Worm (Caenorhabditis elegans) whole organism, L3 larva: ENCODE data around the gene ZK177.3.
A peak's percentile ranks its signal among the peaks of the same experiment; 100 is the strongest.

Experiments
- ZK546.5 ChIP-seq: sonication (generic microtip); optimal IDR thresholded peaks from 2 replicates; lab custom pipeline; 2017; ENCODE audit warnings: missing biosample characterization, missing genetic modification characterization
- aly-2 ChIP-seq: fragments of 150-350 bp; optimal IDR thresholded peaks from 2 replicates; lab custom pipeline; 2014; ENCODE audit warnings: missing biosample characterization, missing genetic modification characterization
- ceh-16 ChIP-seq: sonication (generic microtip); optimal IDR thresholded peaks from 2 replicates; lab custom pipeline; 2017; ENCODE audit warnings: missing biosample characterization, missing genetic modification characterization
- ceh-28 ChIP-seq: fragments of 150-350 bp; optimal IDR thresholded peaks from 2 replicates; lab custom pipeline; 2014; ENCODE audit warnings: missing biosample characterization, missing genetic modification reagents, missing genetic modification characterization
- ceh-82 ChIP-seq: fragments of 150-350 bp; optimal IDR thresholded peaks from 2 replicates; lab custom pipeline; 2014; ENCODE audit warnings: missing biosample characterization, missing genetic modification characterization
- ceh-9 ChIP-seq: sonication (generic microtip); optimal IDR thresholded peaks from 2 replicates; lab custom pipeline; 2018; ENCODE audit warnings: missing biosample characterization, missing genetic modification characterization
- daf-12 ChIP-seq: fragments of 150-350 bp; optimal IDR thresholded peaks from 2 replicates; lab custom pipeline; 2014; ENCODE audit warnings: missing biosample characterization, missing genetic modification reagents, missing genetic modification characterization
- egl-5 ChIP-seq: fragments of 150-350 bp; optimal IDR thresholded peaks from 2 replicates; lab custom pipeline; 2017; ENCODE audit warnings: missing biosample characterization, missing genetic modification reagents, missing genetic modification characterization, inconsistent platforms
- elt-1 ChIP-seq: fragments of 150-350 bp; optimal IDR thresholded peaks from 2 replicates; lab custom pipeline; 2014; ENCODE audit warnings: missing biosample characterization, missing genetic modification characterization
- elt-2 ChIP-seq: sonication (generic microtip); optimal IDR thresholded peaks from 2 replicates; lab custom pipeline; 2016; ENCODE audit warnings: missing genetic modification reagents, mild to moderate bottlenecking, missing genetic modification characterization, missing compliant biosample characterization
- elt-3 ChIP-seq, 3 experiments: fragments of 150-350 bp in 1 of 3; sonication (generic microtip) in 2 of 3; optimal IDR thresholded peaks; 2 replicates in 2 of 3; 4 replicates in 1 of 3; lab custom pipeline; 2014 to 2017; ENCODE audit warnings: missing biosample characterization in 3 of 3, missing genetic modification characterization in 3 of 3
- fkh-2 ChIP-seq: fragments of 150-350 bp; optimal IDR thresholded peaks from 2 replicates; lab custom pipeline; 2014; ENCODE audit warnings: missing biosample characterization, missing genetic modification reagents, missing genetic modification characterization
- fos-1 ChIP-seq: fragments of 150-350 bp; optimal IDR thresholded peaks from 2 replicates; lab custom pipeline; 2014; ENCODE audit warnings: missing biosample characterization, missing genetic modification characterization
- hmg-11 ChIP-seq: sonication (generic microtip); optimal IDR thresholded peaks from 2 replicates; lab custom pipeline; 2016; ENCODE audit warnings: missing genetic modification characterization, missing compliant biosample characterization
- jun-1 ChIP-seq: fragments of 150-350 bp; optimal IDR thresholded peaks from 2 replicates; lab custom pipeline; 2014; ENCODE audit warnings: missing biosample characterization, missing genetic modification reagents, missing genetic modification characterization
- lin-39 ChIP-seq: fragments of 150-350 bp; optimal IDR thresholded peaks from 2 replicates; lab custom pipeline; 2018; ENCODE audit warnings: missing biosample characterization, missing genetic modification reagents, missing genetic modification characterization
- lsy-12 ChIP-seq: sonication (generic microtip); optimal IDR thresholded peaks from 2 replicates; lab custom pipeline; 2016; ENCODE audit warnings: mild to moderate bottlenecking, missing genetic modification characterization, missing compliant biosample characterization
- mdl-1 ChIP-seq: fragments of 150-350 bp; optimal IDR thresholded peaks from 2 replicates; lab custom pipeline; 2014; ENCODE audit warnings: missing biosample characterization, missing genetic modification characterization
- mml-1 ChIP-seq: fragments of 150-350 bp; sonication (generic microtip); optimal IDR thresholded peaks from 3 replicates; lab custom pipeline; 2014; ENCODE audit warnings: missing biosample characterization, missing genetic modification characterization
- nfya-1 ChIP-seq: sonication (generic microtip); optimal IDR thresholded peaks from 2 replicates; lab custom pipeline; 2017; ENCODE audit warnings: missing genetic modification characterization, mild to moderate bottlenecking, missing compliant biosample characterization, antibody characterized with exemption, moderate library complexity; ENCODE audit not compliant: insufficient read depth
- nhr-237 ChIP-seq: fragments of 150-350 bp; optimal IDR thresholded peaks from 2 replicates; lab custom pipeline; 2014; ENCODE audit warnings: missing biosample characterization, missing genetic modification characterization
- nhr-28 ChIP-seq: fragments of 150-350 bp; optimal IDR thresholded peaks from 2 replicates; lab custom pipeline; 2014; ENCODE audit warnings: missing biosample characterization, missing genetic modification characterization
- nhr-43 ChIP-seq: sonication (generic microtip); optimal IDR thresholded peaks from 2 replicates; lab custom pipeline; 2016; ENCODE audit warnings: mild to moderate bottlenecking, missing genetic modification characterization, missing compliant biosample characterization; ENCODE audit not compliant: poor library complexity, severe bottlenecking
- nhr-67 ChIP-seq: fragments of 150-350 bp; optimal IDR thresholded peaks from 2 replicates; lab custom pipeline; 2014; ENCODE audit warnings: missing biosample characterization, missing genetic modification characterization
- nhr-77 ChIP-seq: fragments of 150-350 bp; optimal IDR thresholded peaks from 2 replicates; lab custom pipeline; 2014; ENCODE audit warnings: missing biosample characterization, missing genetic modification characterization
- pha-4 ChIP-seq: fragments of 150-350 bp; optimal IDR thresholded peaks from 2 replicates; lab custom pipeline; 2014; ENCODE audit warnings: missing biosample characterization, missing genetic modification reagents, missing genetic modification characterization
- pqm-1 ChIP-seq: fragments of 150-350 bp; optimal IDR thresholded peaks from 2 replicates; lab custom pipeline; 2017; ENCODE audit warnings: missing biosample characterization, missing genetic modification characterization, inconsistent platforms
- sea-2 ChIP-seq: fragments of 150-350 bp; sonication (generic microtip); optimal IDR thresholded peaks from 4 replicates; lab custom pipeline; 2014; ENCODE audit warnings: missing biosample characterization, missing genetic modification reagents, missing genetic modification characterization
- skn-1 ChIP-seq: fragments of 150-350 bp; optimal IDR thresholded peaks from 2 replicates; lab custom pipeline; 2014; ENCODE audit warnings: missing biosample characterization, missing genetic modification characterization
- tbx-2 ChIP-seq: sonication (generic microtip); optimal IDR thresholded peaks from 2 replicates; lab custom pipeline; 2016; ENCODE audit warnings: mild to moderate bottlenecking, missing genetic modification characterization, missing compliant biosample characterization
- unc-62 ChIP-seq: fragments of 150-350 bp; sonication (generic microtip); optimal IDR thresholded peaks from 4 replicates; lab custom pipeline; 2014; ENCODE audit warnings: missing biosample characterization, missing genetic modification reagents, missing genetic modification characterization
- ztf-11 ChIP-seq: fragments of 150-350 bp; optimal IDR thresholded peaks from 2 replicates; lab custom pipeline; 2014; ENCODE audit warnings: missing biosample characterization, missing genetic modification characterization
- ztf-4 ChIP-seq: fragments of 150-350 bp; optimal IDR thresholded peaks from 2 replicates; lab custom pipeline; 2014; ENCODE audit warnings: missing biosample characterization, missing genetic modification characterization

The ZK177.3 gene

ce11 chrII:5549746-5550145 lies 34.1 kb downstream of the ZK177.3 start, which contains the start of gene C17C3.6:
TSS of gene C17C3.6 (plus strand) at chrII:5550046.
- TF ChIP-seq ztf-11 (tag; lab: Kevin White, UChicago), result no peak
- TF ChIP-seq ceh-9 (tag; lab: Kevin White, UChicago), result no peak
- TF ChIP-seq ceh-82, result no peak
- TF ChIP-seq elt-2 (tag; lab: Kevin White, UChicago), result no peak
- TF ChIP-seq daf-12, result no peak
- TF ChIP-seq sea-2 (GFP tag; lab: Kevin White, UChicago), result no peak
- no peak for TF ChIP-seq nhr-67
- no peak for TF ChIP-seq skn-1
- TF ChIP-seq nfya-1 (tag; lab: Kevin White, UChicago), result no peak
- no peak for TF ChIP-seq nhr-28 (tag; lab: Kevin White, UChicago)
- TF ChIP-seq ztf-4 (tag; lab: Kevin White, UChicago), result no peak

DNA sequence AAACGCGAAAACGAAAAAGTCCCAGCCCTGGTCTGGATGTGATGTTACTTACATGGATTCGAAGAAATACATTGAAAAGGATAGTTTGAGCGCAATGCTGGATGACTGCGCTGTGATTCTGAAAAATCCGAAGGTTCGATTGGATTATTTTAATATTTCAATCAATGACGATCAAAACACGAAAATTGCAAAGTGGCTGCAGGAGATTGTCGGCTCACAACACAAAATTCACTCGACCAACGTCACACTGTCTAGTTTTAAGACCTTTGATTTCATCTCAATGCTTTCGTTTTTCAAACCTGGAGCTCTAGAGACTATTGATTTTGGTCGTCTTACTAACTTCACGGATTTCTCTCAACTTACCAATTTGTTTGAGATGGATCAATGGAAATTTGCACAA lies 35.9 kb downstream of the ZK177.3 start, which contains the start of gene C17C3.5:
TSS of gene C17C3.5 (plus strand) at position 301 of the 400 bp plus-strand sequence.
- TF ChIP-seq nhr-77 (tag; lab: Kevin White, UChicago), result no peak
- no peak for TF ChIP-seq lin-39 (tag; lab: Kevin White, UChicago)
- no peak for TF ChIP-seq nfya-1 (tag; lab: Kevin White, UChicago)
- TF ChIP-seq ztf-11 (tag; lab: Kevin White, UChicago), result no peak

ce11 chrII:5553531-5553930 lies 37.9 kb downstream of the ZK177.3 start:
- TF ChIP-seq skn-1 (no peak), elt-2 (tag; lab: Kevin White, UChicago) (peak; percentile 92), pha-4 (tag; lab: Kevin White, UChicago) (peak; percentile 67), pqm-1 (tag; lab: Kevin White, UChicago) (peak; percentile 95), ceh-16 (tag; lab: Kevin White, UChicago) (no peak)
- TF ChIP-seq, all 47 proteins: peak for 3

- no peak for TF ChIP-seq nfya-1 (tag; lab: Kevin White, UChicago)
- no peak for TF ChIP-seq aly-2 (tag; lab: Kevin White, UChicago)
- no peak for TF ChIP-seq mml-1 (tag; lab: Kevin White, UChicago)
- TF ChIP-seq elt-1 (tag; lab: Kevin White, UChicago), result no peak
- no peak for TF ChIP-seq sea-2 (GFP tag; lab: Kevin White, UChicago)
- no peak for TF ChIP-seq ceh-16 (tag; lab: Kevin White, UChicago)
- no peak for TF ChIP-seq fos-1 (tag; lab: Kevin White, UChicago)
- no peak for TF ChIP-seq ZK546.5 (tag; lab: Kevin White, UChicago)
- no peak for TF ChIP-seq lsy-12 (tag; lab: Kevin White, UChicago)
- TF ChIP-seq pqm-1 (tag; lab: Kevin White, UChicago), result no peak
- TF ChIP-seq tbx-2 (tag; lab: Kevin White, UChicago), result no peak
- TF ChIP-seq fkh-2 (tag; lab: Kevin White, UChicago), result no peak
- no peak for TF ChIP-seq daf-12
- TF ChIP-seq unc-62, result no peak
Observed at ce11 chrII:5554317-5554716, 38.7 kb downstream of the ZK177.3 start, which contains the start of gene ins-12. TSS of gene ins-12 (plus strand) at chrII:5554617.

DNA sequence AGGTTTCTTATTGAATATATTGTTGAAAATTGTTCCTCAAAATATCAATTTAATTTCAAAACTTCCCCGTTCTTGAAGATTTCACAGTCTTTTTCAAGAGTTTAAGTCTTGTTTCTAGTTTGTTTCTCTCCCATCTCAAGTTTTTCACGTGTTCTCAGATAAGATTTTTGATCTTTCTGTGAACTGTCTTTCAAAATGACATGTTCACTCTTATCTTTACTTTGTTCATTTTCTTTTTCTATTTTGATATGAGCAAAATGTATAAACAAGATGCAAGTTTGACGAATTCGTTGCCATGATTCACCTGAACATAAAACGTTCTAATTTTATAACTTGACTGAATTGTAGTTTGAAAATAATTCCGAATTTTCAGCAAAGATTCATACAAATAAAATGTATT lies 39.1 kb downstream of the ZK177.3 start:
- TF ChIP-seq egl-5 (tag; lab: Kevin White, UChicago) (no peak), ZK546.5 (tag; lab: Kevin White, UChicago) (no peak), nhr-43 (tag; lab: Kevin White, UChicago) (no peak), nhr-237 (tag; lab: Kevin White, UChicago) (no peak), fos-1 (tag; lab: Kevin White, UChicago) (no peak), pqm-1 (tag; lab: Kevin White, UChicago) (peak; percentile 24), daf-12 (no peak), jun-1 (tag; lab: Kevin White, UChicago) (no peak), nhr-28 (tag; lab: Kevin White, UChicago) (no peak), nhr-67 (no peak), skn-1 (no peak), ceh-28 (tag; lab: Kevin White, UChicago) (no peak), hmg-11 (no peak), elt-2 (tag; lab: Kevin White, UChicago) (peak; percentile 33), mdl-1 (tag; lab: Kevin White, UChicago) (no peak), elt-3 (tag; optimal IDR thresholded peaks at IDR 0.05; lab: Kevin White, UChicago) (no peak)
- TF ChIP-seq, all 47 proteins: peak for 2
